Worm (Caenorhabditis elegans) whole organism, young adult: ENCODE measurements around the gene gop-2.

Experiments
- Y79H2A.3 ChIP-seq: fragments of 200-800 bp; sonication (Bioruptor generic); conservative IDR thresholded peaks from 2 replicates; pipeline ENCODE4 v1.3.6; 2022; ENCODE audit warnings: missing genetic modification reagents, missing genetic modification characterization, missing compliant biosample characterization
- mcd-1 ChIP-seq: fragments of 200-800 bp; sonication (Bioruptor generic); IDR thresholded peaks from 2 replicates; pipeline ENCODE4 v1.3.6; 2022; ENCODE audit warnings: missing genetic modification reagents, missing genetic modification characterization, missing compliant biosample characterization
- repo-1 ChIP-seq: sonication (generic microtip); optimal IDR thresholded peaks from 2 replicates; lab custom pipeline; 2017; ENCODE audit warnings: mild to moderate bottlenecking, missing genetic modification characterization, missing compliant biosample characterization

- TF ChIP-seq repo-1 (tag; lab: Kevin White, UChicago): no peak
- TF ChIP-seq Y79H2A.3 (GFP tag; lab: Robert Waterston, UW): no peak
- TF ChIP-seq mcd-1 (GFP tag; lab: Robert Waterston, UW): no peak
Observed at ce11 chrIII:5291281-5291680, 32.5 kb downstream of the gop-2 start.
